Worm (Caenorhabditis elegans): ENCODE measurements around the gene R07C12.1.

- TF ChIP-seq him-1 (tag; optimal IDR thresholded peaks at IDR 0.05), result no peak
- TF ChIP-seq W03F9.2 (tag; optimal IDR thresholded peaks at IDR 0.05), result no peak
Observed at ce11 chrIV:4144784-4145183, 7.5 kb upstream of the R07C12.1 start, which contains the start of gene R07C12.3.
